Fruit fly (Drosophila melanogaster): Measurements from ENCODE around the gene Tdh.

Tdh gene

dm6 chr3L:20447957-20448356, 18.8 kb upstream of the Tdh start (continued):
- TF ChIP-seq CG12299 (tag; optimal IDR thresholded peaks at IDR 0.05) (peak; percentile 49), CG15601 (tag; optimal IDR thresholded peaks at IDR 0.05) (peak; percentile 37), Gsc (GFP tag; IDR thresholded peaks at IDR 0.05) (no peak), btn (GFP tag; optimal IDR thresholded peaks at IDR 0.05) (no peak), fd102C (GFP tag; optimal IDR thresholded peaks at IDR 0.05) (peak; percentile 48), CG31441 (GFP tag; IDR thresholded peaks at IDR 0.05) (peak; percentile 25; the same call in 1 of the 2 replicates), BtbVII (GFP tag; optimal IDR thresholded peaks at IDR 0.05) (peak; percentile 82), CG9215 (GFP tag; IDR thresholded peaks at IDR 0.05) (no peak), run (tag; optimal IDR thresholded peaks at IDR 0.05) (no peak), CG17359 (tag; optimal IDR thresholded peaks at IDR 0.05) (peak; percentile 16), lbe (GFP tag; optimal IDR thresholded peaks at IDR 0.05) (peak; percentile 61), Deaf1 (tag; optimal IDR thresholded peaks at IDR 0.05) (no peak), CG30403 (GFP tag; optimal IDR thresholded peaks at IDR 0.05) (no peak), nau (GFP tag; optimal IDR thresholded peaks at IDR 0.05) (no peak), CG7987 (GFP tag; optimal IDR thresholded peaks at IDR 0.05) (peak; percentile 82), CG1603 (tag; optimal IDR thresholded peaks at IDR 0.05) (peak; percentile 2), CG2712 (tag; optimal IDR thresholded peaks at IDR 0.05) (peak; percentile 6), Asciz (GFP tag; optimal IDR thresholded peaks at IDR 0.05) (peak; percentile 47), CG1233 (GFP tag; optimal IDR thresholded peaks at IDR 0.05) (peak; percentile 66), CG7963 (GFP tag; IDR thresholded peaks at IDR 0.05; ENCODE audit: partially characterized antibody) (no peak), az2 (GFP tag; optimal IDR thresholded peaks at IDR 0.05) (no peak), CG7271 (tag; optimal IDR thresholded peaks at IDR 0.05) (peak; percentile 9), ato (GFP tag; IDR thresholded peaks at IDR 0.05; ENCODE audit: partially characterized antibody) (no peak), Rfx (GFP tag; IDR thresholded peaks at IDR 0.05) (peak; percentile 25; the same call in 1 of the 2 replicates), Vsx1 (GFP tag; optimal IDR thresholded peaks at IDR 0.05) (peak; percentile 69), Lim3 (GFP tag; IDR thresholded peaks at IDR 0.05) (no peak), Sry-β (GFP tag; optimal IDR thresholded peaks at IDR 0.05) (peak; percentile 15), ab (GFP tag; optimal IDR thresholded peaks at IDR 0.05) (no peak), h (optimal IDR thresholded peaks at IDR 0.05) (no peak), sug (tag; optimal IDR thresholded peaks at IDR 0.05) (no peak), CG3281 (GFP tag; optimal IDR thresholded peaks at IDR 0.05) (peak; percentile 80), CG7556 (GFP tag; optimal IDR thresholded peaks at IDR 0.05) (no peak), amos (GFP tag; IDR thresholded peaks at IDR 0.05; ENCODE audit: partially characterized antibody) (no peak), CG31365 (tag; optimal IDR thresholded peaks at IDR 0.05) (peak; percentile 36), Fer1 (GFP tag; optimal IDR thresholded peaks at IDR 0.05) (peak; percentile 75), CG9727 (GFP tag; optimal IDR thresholded peaks at IDR 0.05) (no peak), dmrt99B (tag; optimal IDR thresholded peaks at IDR 0.05) (no peak), otp (GFP tag; IDR thresholded peaks at IDR 0.05) (0 out of 3 replicates have a peak, but pooled peaks have one; percentile 8), crc (GFP tag; optimal IDR thresholded peaks at IDR 0.05) (no peak), MTF-1 (GFP tag; optimal IDR thresholded peaks at IDR 0.05; ENCODE audit: borderline replicate concordance) (peak; percentile 80), CG14014 (GFP tag; IDR thresholded peaks at IDR 0.05) (no peak), zfh1 (GFP tag; IDR thresholded peaks at IDR 0.05) (no peak), CG16863 (GFP tag; optimal IDR thresholded peaks at IDR 0.05) (no peak), Side (GFP tag; optimal IDR thresholded peaks at IDR 0.05) (no peak), CG6813 (GFP tag; optimal IDR thresholded peaks at IDR 0.05) (peak; percentile 83), tgo (GFP tag; IDR thresholded peaks at IDR 0.05) (no peak), fd64A (GFP tag; optimal IDR thresholded peaks at IDR 0.05) (peak; percentile 1), CG15269 (tag; optimal IDR thresholded peaks at IDR 0.05) (peak; percentile 24), CG9797 (GFP tag; optimal IDR thresholded peaks at IDR 0.05) (no peak), CG4328 (GFP tag; optimal IDR thresholded peaks at IDR 0.05) (peak; percentile 6), CG4707 (GFP tag; optimal IDR thresholded peaks at IDR 0.05) (peak; percentile 7)
